Worm (Caenorhabditis elegans) whole organism, late embryonic: ENCODE results near the gene F26G1.9.

Source experiments
- ama-1 ChIP-seq: fragments of 150-350 bp; optimal IDR thresholded peaks from 2 replicates; lab custom pipeline; 2014
- dmd-4 ChIP-seq: sonication (generic microtip); optimal IDR thresholded peaks from 2 replicates; lab custom pipeline; 2016; ENCODE audit warnings: borderline replicate concordance, missing genetic modification characterization, missing compliant biosample characterization
- elt-2 ChIP-seq: sonication (generic microtip); optimal IDR thresholded peaks from 2 replicates; lab custom pipeline; 2016; ENCODE audit warnings: missing genetic modification reagents, missing genetic modification characterization, missing compliant biosample characterization
- ets-4 ChIP-seq: sonication (generic microtip); optimal IDR thresholded peaks from 2 replicates; lab custom pipeline; 2016; ENCODE audit warnings: missing genetic modification characterization, missing compliant biosample characterization
- hlh-30 ChIP-seq: sonication (generic microtip); optimal IDR thresholded peaks from 2 replicates; lab custom pipeline; 2017; ENCODE audit warnings: antibody characterized with exemption, missing genetic modification characterization, missing compliant biosample characterization; ENCODE audit not compliant: insufficient read depth
- pat-9 ChIP-seq: fragments of 200-800 bp; sonication (Bioruptor generic); optimal IDR thresholded peaks from 2 replicates; lab custom pipeline; 2018; ENCODE audit warnings: mild to moderate bottlenecking, missing genetic modification characterization, moderate library complexity, missing compliant biosample characterization
- pqm-1 ChIP-seq: sonication (generic microtip); optimal IDR thresholded peaks from 2 replicates; lab custom pipeline; 2016; ENCODE audit warnings: missing genetic modification characterization, missing compliant biosample characterization
- sdc-2 ChIP-seq: sonication (generic microtip); optimal IDR thresholded peaks from 2 replicates; lab custom pipeline; 2016; ENCODE audit warnings: missing genotype, missing genetic modification characterization, missing compliant biosample characterization
- unc-3 ChIP-seq, 2 experiments: fragments of 200-800 bp in 1 of 2; sonication (Bioruptor generic) in 1 of 2; sonication (generic microtip) in 1 of 2; conservative IDR thresholded peaks in 1 of 2; optimal IDR thresholded peaks in 1 of 2; 2 replicates each; pipeline versions ENCODE4 v1.3.6 to Lab custom; 2016 to 2022; ENCODE audit warnings: missing compliant biosample characterization in 2 of 2, missing genetic modification characterization in 2 of 2, missing genetic modification reagents in 1 of 2
- unc-42 ChIP-seq: sonication (generic microtip); optimal IDR thresholded peaks from 2 replicates; lab custom pipeline; 2016; ENCODE audit warnings: missing genotype, missing genetic modification characterization, missing compliant biosample characterization

ce11 chrII:4761020-4761419, 12.8 kb downstream of the F26G1.9 start:
- TF ChIP-seq pqm-1 (no peak), dmd-4 (no peak), sdc-2 (no peak), elt-2 (tag; lab: Kevin White, UChicago) (no peak), pat-9 (tag; lab: Kevin White, UChicago) (no peak), unc-3 (GFP tag; conservative IDR thresholded peaks at IDR 0.05; lab: Robert Waterston, UW) (no peak), unc-3 (tag; optimal IDR thresholded peaks at IDR 0.05; lab: Kevin White, UChicago) (no peak), ets-4 (no peak), ama-1 (lab: Kevin White, UChicago) (no peak), hlh-30 (tag; lab: Kevin White, UChicago) (no peak), unc-42 (tag; lab: Kevin White, UChicago) (no peak)
